Fruit fly (Drosophila melanogaster): ENCODE results near the gene CG14659.

DNA sequence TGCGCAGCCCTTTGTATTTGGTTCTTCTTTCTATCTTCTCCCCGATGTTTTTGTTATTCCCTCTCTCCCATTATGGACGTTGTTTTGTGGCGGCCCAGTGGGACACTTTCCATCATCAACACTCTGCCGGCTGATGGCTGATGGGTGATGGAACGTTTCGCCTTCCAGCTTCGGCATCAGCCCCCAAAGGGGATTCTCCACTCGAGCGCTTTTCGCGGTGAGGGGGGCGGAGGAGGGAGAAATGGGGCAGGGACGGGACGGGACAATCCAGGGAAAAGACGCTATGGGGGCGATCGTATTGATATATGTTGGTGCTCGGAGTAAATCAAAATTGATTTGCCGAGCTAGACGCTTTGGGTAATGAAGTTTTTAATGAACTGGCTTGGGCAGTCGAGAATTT lies 5.9 kb downstream of the CG14659 start:
- TF ChIP-seq lola (GFP tag; optimal IDR thresholded peaks at IDR 0.05) (no peak), h (GFP tag; optimal IDR thresholded peaks at IDR 0.05) (no peak), Vsx2 (GFP tag; optimal IDR thresholded peaks at IDR 0.05; ENCODE audit: partially characterized antibody) (no peak)

Data from whole organism, wandering third instar larva.